Worm (Caenorhabditis elegans): ENCODE results near the gene F11D5.5.

The F11D5.5 gene

ce11 chrX:3282306-3282705 is 19.6 kb upstream of the F11D5.5 start, which contains the start of gene K09C4.5:
Gene K09C4.5, plus strand, starts transcription at chrX:3282631.
- no peak for TF ChIP-seq T07F8.4 (tag; optimal IDR thresholded peaks at IDR 0.05)
- no peak for TF ChIP-seq snpc-4 (GFP tag; optimal IDR thresholded peaks at IDR 0.05)
- TF ChIP-seq snpc-4 (tag; optimal IDR thresholded peaks at IDR 0.05) = no peak
- TF ChIP-seq lin-54 (GFP tag; optimal IDR thresholded peaks at IDR 0.05) = no peak
- TF ChIP-seq F10E7.11 (tag; optimal IDR thresholded peaks at IDR 0.05) = no peak
- TF ChIP-seq ceh-40 (GFP tag; IDR thresholded peaks at IDR 0.05) = no peak

- TF ChIP-seq hsf-1 (GFP tag; IDR thresholded peaks at IDR 0.05) = no peak
- no peak for TF ChIP-seq K11D2.4 (GFP tag; IDR thresholded peaks at IDR 0.05)
- no peak for TF ChIP-seq ztf-22 (GFP tag; optimal IDR thresholded peaks at IDR 0.05)
- TF ChIP-seq nfya-1 (tag; optimal IDR thresholded peaks at IDR 0.05; ENCODE audit: borderline replicate concordance, insufficient read depth) = no peak
- TF ChIP-seq efl-1 (GFP tag; optimal IDR thresholded peaks at IDR 0.05) = no peak
- TF ChIP-seq T07F8.4 (tag; optimal IDR thresholded peaks at IDR 0.05) = no peak
- TF ChIP-seq F49E8.2 (tag; optimal IDR thresholded peaks at IDR 0.05; ENCODE audit: insufficient read depth) = no peak
- TF ChIP-seq nhr-80 (tag; optimal IDR thresholded peaks at IDR 0.05) = peak; percentile 57
These were observed 18.7 kb upstream of the F11D5.5 start for ce11 chrX:3283189-3283588.

- no peak for TF ChIP-seq F57A8.1 (GFP tag; optimal IDR thresholded peaks at IDR 0.05)
- TF ChIP-seq T26A5.8 (tag; optimal IDR thresholded peaks at IDR 0.05) = no peak
- no peak for TF ChIP-seq fkh-3 (tag; optimal IDR thresholded peaks at IDR 0.05)
- TF ChIP-seq Y79H2A.3 (GFP tag; conservative IDR thresholded peaks at IDR 0.05) = no peak
- TF ChIP-seq C17E4.6 (GFP tag; IDR thresholded peaks at IDR 0.05) = no peak
- TF ChIP-seq ekl-4 (GFP tag; IDR thresholded peaks at IDR 0.05) = no peak
- no peak for TF ChIP-seq ceh-40 (GFP tag; IDR thresholded peaks at IDR 0.05)
- TF ChIP-seq F33H1.4 (GFP tag; IDR thresholded peaks at IDR 0.05) = no peak
- TF ChIP-seq lsl-1 (GFP tag; optimal IDR thresholded peaks at IDR 0.05) = no peak
- no peak for TF ChIP-seq ZK185.1 (tag; optimal IDR thresholded peaks at IDR 0.05; ENCODE audit: poor library complexity, severe bottlenecking)
- no peak for TF ChIP-seq F57C9.4 (tag; optimal IDR thresholded peaks at IDR 0.05)
- TF ChIP-seq nfya-2 (GFP tag; IDR thresholded peaks at IDR 0.05) = no peak
- TF ChIP-seq hrde-1 (tag; optimal IDR thresholded peaks at IDR 0.05; ENCODE audit: borderline replicate concordance) = no peak
- TF ChIP-seq hmg-20 (GFP tag; IDR thresholded peaks at IDR 0.05) = no peak
- no peak for TF ChIP-seq lsy-27 (tag; optimal IDR thresholded peaks at IDR 0.05; ENCODE audit: borderline replicate concordance, insufficient read depth)
These were observed 16.9 kb upstream of the F11D5.5 start for ce11 chrX:3284967-3285366.

ce11 chrX:3285448-3285847 is 16.4 kb upstream of the F11D5.5 start:
- TF ChIP-seq ztf-26 (tag; optimal IDR thresholded peaks at IDR 0.05) (no peak), nhr-80 (tag; optimal IDR thresholded peaks at IDR 0.05) (peak; percentile 72)

- TF ChIP-seq Y53G8AR.9 (GFP tag; conservative IDR thresholded peaks at IDR 0.05) (no peak), mxl-1 (tag; optimal IDR thresholded peaks at IDR 0.05) (no peak), nhr-27 (tag; optimal IDR thresholded peaks at IDR 0.05) (no peak), F33H1.4 (GFP tag; IDR thresholded peaks at IDR 0.05) (no peak), ztf-22 (GFP tag; optimal IDR thresholded peaks at IDR 0.05) (no peak), madf-6 (GFP tag; IDR thresholded peaks at IDR 0.05) (no peak), chd-7 (tag; optimal IDR thresholded peaks at IDR 0.05) (no peak), nfya-1 (tag; optimal IDR thresholded peaks at IDR 0.05; ENCODE audit: borderline replicate concordance, insufficient read depth) (no peak), tlf-1 (GFP tag; optimal IDR thresholded peaks at IDR 0.05) (no peak)
These were observed 12.7 kb upstream of the F11D5.5 start, which contains the start of gene K09C4.4 for ce11 chrX:3289183-3289582. Gene K09C4.4, plus strand, starts transcription at chrX:3289483.

Measured in whole organism, young adult.